Fruit fly (Drosophila melanogaster) whole organism, pupa: Measurements from ENCODE around the gene CG2841.

Source experiments
- CG10348 ChIP-seq: fragments of 200-800 bp; sonication (Bioruptor generic); IDR thresholded peaks from 2 replicates; pipeline ENCODE4 v1.3.6; 2022; ENCODE audit warnings: missing biosample characterization, missing genetic modification characterization
- CG12605 ChIP-seq: fragments of 200-800 bp; sonication (Bioruptor generic); IDR thresholded peaks from 2 replicates; pipeline ENCODE4 v1.3.6; 2022; ENCODE audit warnings: missing biosample characterization, missing genetic modification characterization
- CG13204 ChIP-seq: fragments of 200-800 bp; sonication (Bioruptor generic); optimal IDR thresholded peaks from 2 replicates; lab custom pipeline; 2018; ENCODE audit warnings: missing biosample characterization, mild to moderate bottlenecking, missing genetic modification characterization, moderate library complexity
- CG14655 ChIP-seq: fragments of 200-800 bp; sonication (Bioruptor generic); optimal IDR thresholded peaks from 3 replicates; lab custom pipeline; 2017; ENCODE audit warnings: mild to moderate bottlenecking, missing biosample characterization, missing genetic modification reagents, missing genetic modification characterization
- CG15710 ChIP-seq: fragments of 200-800 bp; sonication (Bioruptor generic); optimal IDR thresholded peaks from 2 replicates; lab custom pipeline; 2018; ENCODE audit warnings: missing biosample characterization, mild to moderate bottlenecking, missing genetic modification characterization, moderate library complexity
- CG17806 ChIP-seq: fragments of 200-800 bp; sonication (Bioruptor generic); optimal IDR thresholded peaks from 2 replicates; lab custom pipeline; 2018; ENCODE audit warnings: missing biosample characterization, mild to moderate bottlenecking, missing genetic modification characterization, moderate library complexity
- CG32121 ChIP-seq: fragments of 200-800 bp; sonication (Bioruptor generic); IDR thresholded peaks from 2 replicates; pipeline ENCODE4 v1.3.6; 2022; ENCODE audit warnings: missing biosample characterization, missing genetic modification characterization
- CG34367 ChIP-seq: fragments of 200-800 bp; sonication (Bioruptor generic); optimal IDR thresholded peaks from 2 replicates; lab custom pipeline; 2018; ENCODE audit warnings: missing biosample characterization, mild to moderate bottlenecking, missing genetic modification characterization
- CG4496 ChIP-seq: fragments of 200-800 bp; sonication (Bioruptor generic); IDR thresholded peaks from 3 replicates; pipeline ENCODE4 v1.3.6; 2022; ENCODE audit warnings: missing biosample characterization, missing genetic modification characterization
- CG8159 ChIP-seq: fragments of 200-800 bp; sonication (Bioruptor generic); optimal IDR thresholded peaks from 3 replicates; lab custom pipeline; 2018; ENCODE audit warnings: missing biosample characterization, mild to moderate bottlenecking, missing genetic modification characterization, moderate library complexity
- CG8301 ChIP-seq: fragments of 200-800 bp; sonication (Bioruptor generic); optimal IDR thresholded peaks from 2 replicates; lab custom pipeline; 2018; ENCODE audit warnings: missing biosample characterization, mild to moderate bottlenecking, missing genetic modification characterization
- CG9948 ChIP-seq: fragments of 200-800 bp; sonication (Bioruptor generic); optimal IDR thresholded peaks from 2 replicates; lab custom pipeline; 2018; ENCODE audit warnings: missing biosample characterization, mild to moderate bottlenecking, missing genetic modification characterization, moderate library complexity
- D1 ChIP-seq: fragments of 200-800 bp; sonication (Bioruptor generic); optimal IDR thresholded peaks from 2 replicates; lab custom pipeline; 2018; ENCODE audit warnings: missing biosample characterization, mild to moderate bottlenecking, missing genetic modification characterization, moderate library complexity
- EcR ChIP-seq: fragments of 200-800 bp; sonication (Bioruptor generic); optimal IDR thresholded peaks from 3 replicates; lab custom pipeline; 2019; ENCODE audit warnings: missing biosample characterization, missing genetic modification characterization, mild to moderate bottlenecking, moderate library complexity, missing genetic modification reagents
- Ets98B ChIP-seq: fragments of 200-800 bp; sonication (Bioruptor generic); IDR thresholded peaks from 2 replicates; pipeline ENCODE4 v1.3.6; 2022; ENCODE audit warnings: missing biosample characterization, missing genetic modification characterization
- Pif1A ChIP-seq: fragments of 200-800 bp; sonication (Bioruptor generic); optimal IDR thresholded peaks from 3 replicates; lab custom pipeline; 2016; ENCODE audit warnings: missing biosample characterization, missing genetic modification characterization
- Pif1B ChIP-seq: fragments of 200-800 bp; sonication (Bioruptor generic); optimal IDR thresholded peaks from 3 replicates; lab custom pipeline; 2016; ENCODE audit warnings: missing biosample characterization, missing genetic modification characterization
- Snoo ChIP-seq: fragments of 200-800 bp; sonication (Bioruptor generic); optimal IDR thresholded peaks from 3 replicates; lab custom pipeline; 2017; ENCODE audit warnings: missing biosample characterization, mild to moderate bottlenecking, missing genetic modification characterization, inconsistent platforms
- fd96Ca ChIP-seq: fragments of 200-800 bp; sonication (Bioruptor generic); IDR thresholded peaks from 3 replicates; pipeline ENCODE4 v1.3.6; 2022; ENCODE audit warnings: missing biosample characterization, missing genetic modification characterization
- gl ChIP-seq: fragments of 200-800 bp; sonication (Bioruptor generic); optimal IDR thresholded peaks from 2 replicates; lab custom pipeline; 2018; ENCODE audit warnings: missing biosample characterization, mild to moderate bottlenecking, missing genetic modification characterization
- rn ChIP-seq: fragments of 200-800 bp; sonication (Bioruptor generic); IDR thresholded peaks from 2 replicates; pipeline ENCODE4 v1.3.6; 2022; ENCODE audit warnings: missing biosample characterization, missing genetic modification characterization

The CG2841 gene

dm6 chrX:2337184-2337583, 29.0 kb downstream of the CG2841 start:
- TF ChIP-seq CG15710 (no peak), CG32121 (GFP tag; lab: Robert Waterston, UW) (no peak), fd96Ca (GFP tag; lab: Robert Waterston, UW) (no peak), CG12605 (GFP tag; lab: Robert Waterston, UW) (no peak), EcR (peak; percentile 62), Pif1A (GFP tag; lab: Kevin White, UChicago) (no peak)

DNA sequence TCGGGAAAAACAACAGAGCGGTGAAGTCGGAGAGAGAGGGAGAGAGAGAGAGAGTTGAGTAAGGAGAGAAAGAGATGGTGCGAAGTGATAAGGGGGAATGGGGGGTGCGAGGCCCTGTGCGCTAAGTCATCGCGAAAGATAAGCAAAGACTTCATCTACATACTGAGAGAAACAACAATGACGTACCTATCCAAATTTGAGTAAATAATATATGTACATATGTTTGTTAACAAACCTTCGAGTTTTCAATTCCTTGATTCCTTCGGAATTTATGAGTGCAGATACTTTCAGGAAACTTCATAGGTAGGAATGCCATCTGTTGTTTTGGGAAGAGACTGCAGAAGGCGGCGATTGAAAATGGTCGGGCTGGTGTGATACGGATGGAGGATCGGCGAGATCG, 29.7 kb downstream of the CG2841 start:
- peak; percentile 67 for TF ChIP-seq CG34367 (tag; lab: Kevin White, UChicago)
- peak; percentile 58; the same call in 1 of the 3 replicates for TF ChIP-seq fd96Ca (GFP tag; lab: Robert Waterston, UW)
- peak; percentile 19; the same call in 1 of the 2 replicates for TF ChIP-seq CG12605 (GFP tag; lab: Robert Waterston, UW)
- TF ChIP-seq CG10348 (GFP tag; lab: Robert Waterston, UW) = no peak
- no peak for TF ChIP-seq D1
- peak; percentile 26 for TF ChIP-seq Ets98B (GFP tag; lab: Robert Waterston, UW)
- peak; percentile 76 for TF ChIP-seq CG14655
- TF ChIP-seq CG32121 (GFP tag; lab: Robert Waterston, UW) = no peak
- TF ChIP-seq CG13204 (GFP tag; lab: Kevin White, UChicago) = peak; percentile 57
- TF ChIP-seq CG8159 (tag; lab: Kevin White, UChicago) = peak; percentile 72
- peak; percentile 37 for TF ChIP-seq Snoo (tag; lab: Kevin White, UChicago)
- TF ChIP-seq CG4496 (GFP tag; lab: Robert Waterston, UW) = peak; percentile 71
- TF ChIP-seq CG15710 = peak; percentile 64
- no peak for TF ChIP-seq Pif1A (GFP tag; lab: Kevin White, UChicago)
- peak; percentile 43 for TF ChIP-seq Pif1B (GFP tag; lab: Kevin White, UChicago)
- TF ChIP-seq CG17806 (tag; lab: Kevin White, UChicago) = peak; percentile 65
- peak; percentile 46 for TF ChIP-seq CG9948 (tag; lab: Kevin White, UChicago)
- peak; percentile 31 for TF ChIP-seq EcR
- TF ChIP-seq gl = peak; percentile 38
- peak; percentile 60 for TF ChIP-seq CG8301
- no peak for TF ChIP-seq rn (GFP tag; lab: Robert Waterston, UW)

DNA sequence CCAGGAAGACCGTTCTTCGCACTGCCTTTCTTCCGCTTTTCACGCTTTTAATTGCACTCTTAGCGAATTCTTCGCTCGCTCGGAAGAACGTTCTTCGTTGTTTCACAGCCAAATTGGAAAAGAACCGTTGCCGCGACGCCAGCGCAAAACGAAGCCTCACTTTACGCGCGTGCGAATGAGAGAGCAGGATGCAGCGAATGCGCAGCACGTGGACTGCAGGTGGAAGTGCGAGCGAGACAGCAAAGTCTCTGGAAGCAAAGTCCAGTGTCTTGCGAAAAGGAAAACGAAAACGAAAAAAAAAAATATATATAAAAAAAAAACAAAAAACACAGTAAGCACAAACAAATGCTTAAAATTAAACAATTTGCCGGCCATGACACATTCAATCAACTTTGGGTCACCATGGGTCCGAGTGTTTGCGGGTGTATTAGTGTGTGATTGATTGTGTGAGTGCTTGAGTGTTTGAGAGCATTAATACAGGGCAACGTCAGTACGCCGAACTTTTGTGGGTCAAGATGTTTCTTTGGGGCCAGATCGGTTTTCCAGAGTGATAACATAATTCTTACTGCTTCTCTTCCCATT, 31.5 kb downstream of the CG2841 start, which contains the start of gene Ilp6:
Gene Ilp6, minus strand, starts transcription at position 103 of the 582 bp plus-strand sequence.
- TF ChIP-seq CG8159 (tag; lab: Kevin White, UChicago) (peak; percentile 0), D1 (no peak), CG32121 (GFP tag; lab: Robert Waterston, UW) (peak; percentile 22; the same call in 1 of the 2 replicates), CG8301 (no peak), CG10348 (GFP tag; lab: Robert Waterston, UW) (no peak), CG13204 (GFP tag; lab: Kevin White, UChicago) (peak; percentile 89), Pif1A (GFP tag; lab: Kevin White, UChicago) (peak; percentile 70), Pif1B (GFP tag; lab: Kevin White, UChicago) (peak; percentile 74), rn (GFP tag; lab: Robert Waterston, UW) (no peak), fd96Ca (GFP tag; lab: Robert Waterston, UW) (0 out of 3 replicates have a peak, but pooled peaks have one; percentile 31), CG4496 (GFP tag; lab: Robert Waterston, UW) (peak; percentile 53; the same call in 1 of the 3 replicates), CG17806 (tag; lab: Kevin White, UChicago) (peak; percentile 2), CG14655 (peak; percentile 14), Ets98B (GFP tag; lab: Robert Waterston, UW) (peak; percentile 49), CG34367 (tag; lab: Kevin White, UChicago) (peak; percentile 30), CG12605 (GFP tag; lab: Robert Waterston, UW) (peak; percentile 55; the same call in 1 of the 2 replicates), CG15710 (peak; percentile 35), CG9948 (tag; lab: Kevin White, UChicago) (no peak), gl (peak; percentile 60), EcR (no peak), Snoo (tag; lab: Kevin White, UChicago) (peak; percentile 81)

DNA sequence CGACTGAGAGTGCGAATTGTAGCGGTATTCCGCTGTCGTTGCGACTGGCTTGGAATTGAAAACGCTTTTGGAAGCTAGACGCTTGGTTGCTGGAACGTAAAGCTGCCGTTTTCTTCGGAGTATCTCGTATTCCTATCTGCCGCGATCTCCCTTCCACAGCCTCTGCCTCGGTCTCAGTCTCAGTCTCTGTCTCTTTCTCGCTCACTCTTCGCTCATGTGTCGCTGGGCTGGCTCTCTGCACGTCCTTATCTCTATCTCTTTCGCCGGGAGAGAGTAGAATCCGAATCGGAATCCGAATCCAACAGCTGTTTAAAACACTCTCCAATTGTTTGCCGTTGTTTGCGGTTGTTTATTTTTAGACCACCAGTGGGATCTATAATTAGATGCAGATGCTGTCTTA, 32.1 kb downstream of the CG2841 start:
- TF ChIP-seq fd96Ca (GFP tag; lab: Robert Waterston, UW) (0 out of 3 replicates have a peak, but pooled peaks have one; percentile 25), CG15710 (no peak)

DNA sequence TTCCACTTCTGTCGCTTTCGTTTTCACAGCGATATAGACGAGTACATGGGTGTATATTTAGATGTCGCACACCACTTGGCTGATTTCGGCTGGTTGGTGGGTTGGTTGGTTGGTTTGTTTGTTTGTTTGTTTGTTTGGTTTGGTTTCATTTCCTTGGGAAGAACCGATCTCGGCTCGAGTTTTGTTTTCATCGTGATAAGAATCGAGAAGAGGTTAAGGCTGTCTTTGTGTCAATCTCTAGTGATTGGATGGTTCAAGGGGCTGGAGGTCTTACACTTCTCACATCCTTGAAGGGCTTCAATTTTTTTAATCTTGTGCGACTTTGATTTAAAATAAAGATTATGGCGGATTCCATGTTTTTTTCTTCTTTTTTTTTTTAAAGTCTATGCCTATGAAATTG, 33.4 kb downstream of the CG2841 start:
- TF ChIP-seq CG14655 (no peak), rn (GFP tag; lab: Robert Waterston, UW) (no peak), Pif1B (GFP tag; lab: Kevin White, UChicago) (no peak), CG8159 (tag; lab: Kevin White, UChicago) (no peak), CG12605 (GFP tag; lab: Robert Waterston, UW) (no peak), CG10348 (GFP tag; lab: Robert Waterston, UW) (no peak), CG32121 (GFP tag; lab: Robert Waterston, UW) (no peak), CG4496 (GFP tag; lab: Robert Waterston, UW) (no peak), D1 (no peak), EcR (no peak), CG13204 (GFP tag; lab: Kevin White, UChicago) (no peak), CG34367 (tag; lab: Kevin White, UChicago) (no peak), CG15710 (no peak), CG8301 (no peak), fd96Ca (GFP tag; lab: Robert Waterston, UW) (no peak), Snoo (tag; lab: Kevin White, UChicago) (no peak), Pif1A (GFP tag; lab: Kevin White, UChicago) (no peak), Ets98B (GFP tag; lab: Robert Waterston, UW) (no peak), gl (no peak), CG9948 (tag; lab: Kevin White, UChicago) (no peak)
- TF ChIP-seq, all 21 proteins: peak for 0
